Fruit fly (Drosophila melanogaster) whole organism, embryonic: ENCODE results near the gene CG42525.
A peak's percentile ranks its signal among the peaks of the same experiment; 100 is the strongest.

ENCODE experiments used
- Awh ChIP-seq: fragments of 200-800 bp; sonication (Bioruptor generic); IDR thresholded peaks from 2 replicates; pipeline ENCODE4, ENCODE4 v1.3.6; 2022; ENCODE audit warnings: missing biosample characterization, missing genetic modification characterization
- B-H2 ChIP-seq: fragments of 200-800 bp; sonication (Bioruptor generic); optimal IDR thresholded peaks from 2 replicates; lab custom pipeline; 2018; ENCODE audit warnings: missing biosample characterization, mild to moderate bottlenecking, missing genetic modification characterization
- CG10209 ChIP-seq: fragments of 200-800 bp; sonication (Bioruptor generic); optimal IDR thresholded peaks from 3 replicates; lab custom pipeline; 2017; ENCODE audit warnings: missing biosample characterization, mild to moderate bottlenecking, missing genetic modification characterization, missing genetic modification reagents
- CG10462 ChIP-seq: fragments of 200-800 bp; sonication (Bioruptor generic); optimal IDR thresholded peaks from 2 replicates; lab custom pipeline; 2016; ENCODE audit warnings: missing biosample characterization, missing genetic modification characterization
- CG10979 ChIP-seq: fragments of 200-800 bp; sonication (Bioruptor generic); optimal IDR thresholded peaks from 2 replicates; lab custom pipeline; 2018; ENCODE audit warnings: missing biosample characterization, mild to moderate bottlenecking, missing genetic modification characterization, moderate library complexity
- CG11456 ChIP-seq: fragments of 200-800 bp; sonication (Bioruptor generic); IDR thresholded peaks from 3 replicates; pipeline ENCODE4 v1.3.6; 2022; ENCODE audit warnings: missing biosample characterization, missing genetic modification characterization
- CG12071 ChIP-seq: fragments of 200-800 bp; sonication (Bioruptor generic); optimal IDR thresholded peaks from 3 replicates; lab custom pipeline; 2018; ENCODE audit warnings: missing biosample characterization, mild to moderate bottlenecking, missing genetic modification characterization
- CG1832 ChIP-seq: fragments of 200-800 bp; sonication (Bioruptor generic); optimal IDR thresholded peaks from 2 replicates; lab custom pipeline; 2017; ENCODE audit warnings: missing biosample characterization, mild to moderate bottlenecking, missing genetic modification characterization, inconsistent platforms
- CG18476 ChIP-seq: fragments of 200-800 bp; sonication (Bioruptor generic); optimal IDR thresholded peaks from 2 replicates; lab custom pipeline; 2016; ENCODE audit warnings: missing biosample characterization, mild to moderate bottlenecking, missing genetic modification characterization
- CG5245 ChIP-seq: fragments of 200-800 bp; sonication (Bioruptor generic); optimal IDR thresholded peaks from 3 replicates; lab custom pipeline; 2016; ENCODE audit warnings: missing biosample characterization, missing genetic modification characterization
- CG8478 ChIP-seq: fragments of >200 bp; optimal IDR thresholded peaks from 2 replicates; lab custom pipeline; 2018
- CG9797 ChIP-seq: fragments of 200-800 bp; sonication (Bioruptor generic); optimal IDR thresholded peaks from 3 replicates; lab custom pipeline; 2018; ENCODE audit warnings: missing biosample characterization, mild to moderate bottlenecking, missing genetic modification characterization
- CG9817 ChIP-seq: fragments of 200-800 bp; sonication (Bioruptor generic); optimal IDR thresholded peaks from 2 replicates; lab custom pipeline; 2018; ENCODE audit warnings: missing biosample characterization, mild to moderate bottlenecking, missing genetic modification characterization, moderate library complexity
- CrebB ChIP-seq: fragments of 200-800 bp; sonication (Bioruptor generic); optimal IDR thresholded peaks from 3 replicates; lab custom pipeline; 2018; ENCODE audit warnings: missing biosample characterization, mild to moderate bottlenecking, missing genetic modification characterization
- Dref ChIP-seq: fragments of 200-800 bp; sonication (Bioruptor generic); IDR thresholded peaks from 2 replicates; pipeline ENCODE4 v1.3.6; 2022; ENCODE audit warnings: missing biosample characterization, missing genetic modification characterization
- E2f2 ChIP-seq: fragments of 200-800 bp; sonication (Bioruptor generic); IDR thresholded peaks from 2 replicates; pipeline ENCODE4 v1.3.6; 2022; ENCODE audit warnings: missing biosample characterization, missing genetic modification characterization
- Elba2 ChIP-seq: fragments of 200-800 bp; sonication (Bioruptor generic); optimal IDR thresholded peaks from 3 replicates; lab custom pipeline; 2016; ENCODE audit warnings: missing biosample characterization, missing genetic modification characterization
- HLH3B ChIP-seq: fragments of 200-800 bp; sonication (Bioruptor generic); IDR thresholded peaks from 2 replicates; pipeline ENCODE4 v1.3.6; 2022; ENCODE audit warnings: missing biosample characterization, missing genetic modification characterization
- Hey ChIP-seq: fragments of 200-800 bp; sonication (Bioruptor generic); optimal IDR thresholded peaks from 3 replicates; lab custom pipeline; 2018; ENCODE audit warnings: missing biosample characterization, mild to moderate bottlenecking, missing genetic modification characterization
- Kr ChIP-seq: fragments of 200-800 bp; sonication (Bioruptor generic); optimal IDR thresholded peaks from 2 replicates; lab custom pipeline; 2017; ENCODE audit warnings: missing biosample characterization, mild to moderate bottlenecking, missing genetic modification characterization
- MBD-R2 ChIP-seq: fragments of 200-800 bp; sonication (Bioruptor generic); IDR thresholded peaks from 2 replicates; pipeline ENCODE4 v1.3.6; 2022; ENCODE audit warnings: missing biosample characterization, missing genetic modification characterization
- MTF-1 ChIP-seq: fragments of 200-800 bp; sonication (Bioruptor generic); optimal IDR thresholded peaks from 2 replicates; lab custom pipeline; 2018; ENCODE audit warnings: missing biosample characterization, mild to moderate bottlenecking, missing genetic modification characterization, borderline replicate concordance
- NFAT ChIP-seq: fragments of 200-800 bp; sonication (Bioruptor generic); IDR thresholded peaks from 2 replicates; pipeline ENCODE4 v1.3.6; 2022; ENCODE audit warnings: missing biosample characterization, missing genetic modification characterization
- NK7.1 ChIP-seq: fragments of 200-800 bp; sonication (Bioruptor generic); optimal IDR thresholded peaks from 3 replicates; lab custom pipeline; 2016; ENCODE audit warnings: missing biosample characterization, missing genetic modification characterization
- PHDP ChIP-seq: fragments of 200-800 bp; sonication (Bioruptor generic); optimal IDR thresholded peaks from 3 replicates; lab custom pipeline; 2018; ENCODE audit warnings: missing biosample characterization, mild to moderate bottlenecking, missing genetic modification characterization, moderate library complexity
- Pdp1 ChIP-seq, 2 experiments: fragments of 200-800 bp; sonication (Bioruptor generic); optimal IDR thresholded peaks; 3 replicates each; lab custom pipeline; 2016; ENCODE audit warnings: missing biosample characterization in 2 of 2, missing genetic modification characterization in 2 of 2, mild to moderate bottlenecking in 1 of 2, moderate library complexity in 1 of 2
- Scr ChIP-seq: fragments of 200-800 bp; sonication (Bioruptor generic); IDR thresholded peaks from 2 replicates; pipeline ENCODE4 v1.3.6; 2022; ENCODE audit warnings: missing biosample characterization, missing genetic modification characterization; ENCODE audit not compliant: partially characterized antibody
- ab ChIP-seq: fragments of 200-800 bp; sonication (Bioruptor generic); optimal IDR thresholded peaks from 2 replicates; lab custom pipeline; 2016; ENCODE audit warnings: missing biosample characterization, missing genetic modification characterization
- ash1 ChIP-seq: fragments of 200-800 bp; sonication (Bioruptor generic); optimal IDR thresholded peaks from 2 replicates; lab custom pipeline; 2018; ENCODE audit warnings: missing biosample characterization, mild to moderate bottlenecking, missing genetic modification characterization
- bcd ChIP-seq: fragments of 200-800 bp; sonication (Bioruptor generic); optimal IDR thresholded peaks from 2 replicates; lab custom pipeline; 2017; ENCODE audit warnings: missing biosample characterization, mild to moderate bottlenecking, missing genetic modification characterization
- br ChIP-seq: fragments of >200 bp; optimal IDR thresholded peaks from 2 replicates; lab custom pipeline; 2017
- caup ChIP-seq: fragments of 200-800 bp; sonication (Bioruptor generic); optimal IDR thresholded peaks from 3 replicates; lab custom pipeline; 2017; ENCODE audit warnings: missing biosample characterization, mild to moderate bottlenecking, missing genetic modification characterization, moderate library complexity; ENCODE audit not compliant: severe bottlenecking
- cwo ChIP-seq: fragments of 200-800 bp; sonication (Bioruptor generic); optimal IDR thresholded peaks from 3 replicates; lab custom pipeline; 2017; ENCODE audit warnings: missing biosample characterization, missing genetic modification characterization, mild to moderate bottlenecking, moderate library complexity, missing genetic modification reagents
- dan ChIP-seq: fragments of 200-800 bp; sonication (Bioruptor generic); IDR thresholded peaks from 2 replicates; pipeline ENCODE4 v1.3.6; 2022; ENCODE audit warnings: missing biosample characterization, missing genetic modification characterization
- eve ChIP-seq, 2 experiments: fragments of >200 bp; optimal IDR thresholded peaks; 2 replicates each; lab custom pipeline; 2017; ENCODE audit warnings: missing biosample characterization in 2 of 2, missing genetic modification characterization in 2 of 2
- lmd ChIP-seq: fragments of 200-800 bp; sonication (Bioruptor generic); IDR thresholded peaks from 2 replicates; pipeline ENCODE4 v1.3.6; 2022; ENCODE audit warnings: missing biosample characterization, missing genetic modification characterization
- lola ChIP-seq, 3 experiments: fragments of >200 bp in 2 of 3; fragments of 200-800 bp in 1 of 3; sonication (Bioruptor generic) in 1 of 3; optimal IDR thresholded peaks; 2 replicates each; lab custom pipeline; 2017 to 2019; ENCODE audit warnings: missing biosample characterization in 3 of 3, missing genetic modification characterization in 3 of 3, mild to moderate bottlenecking in 1 of 3, moderate library complexity in 1 of 3
- peb ChIP-seq: fragments of 200-800 bp; sonication (Bioruptor generic); IDR thresholded peaks from 2 replicates; pipeline ENCODE4 v1.3.6; 2022; ENCODE audit warnings: missing biosample characterization, missing genetic modification characterization
- prd ChIP-seq, 3 experiments: fragments of >200 bp in 2 of 3; fragments of 200-800 bp in 1 of 3; sonication (Bioruptor generic) in 1 of 3; optimal IDR thresholded peaks in 2 of 3; IDR thresholded peaks in 1 of 3; 2 replicates in 2 of 3; 3 replicates in 1 of 3; pipeline versions ENCODE4 v1.3.6 to Lab custom; 2017 to 2022; ENCODE audit warnings: missing biosample characterization in 1 of 3, missing genetic modification characterization in 1 of 3
- pros ChIP-seq: fragments of 200-800 bp; sonication (Bioruptor generic); optimal IDR thresholded peaks from 3 replicates; lab custom pipeline; 2019; ENCODE audit warnings: missing biosample characterization, mild to moderate bottlenecking, missing genetic modification characterization, moderate library complexity
- psq ChIP-seq: fragments of 200-800 bp; sonication (Bioruptor generic); optimal IDR thresholded peaks from 2 replicates; lab custom pipeline; 2017; ENCODE audit warnings: missing biosample characterization, missing genetic modification characterization
- ro ChIP-seq: fragments of 200-800 bp; sonication (Bioruptor generic); IDR thresholded peaks from 2 replicates; pipeline ENCODE4 v1.3.6; 2022; ENCODE audit warnings: missing biosample characterization, missing genetic modification characterization
- sens-2 ChIP-seq: fragments of 200-800 bp; sonication (Bioruptor generic); IDR thresholded peaks from 2 replicates; pipeline ENCODE4 v1.3.6; 2022; ENCODE audit warnings: missing biosample characterization, missing genetic modification characterization
- sna ChIP-seq: fragments of 200-800 bp; sonication (Bioruptor generic); IDR thresholded peaks from 2 replicates; pipeline ENCODE4 v1.3.6; 2022; ENCODE audit warnings: missing biosample characterization, missing genetic modification characterization; ENCODE audit not compliant: partially characterized antibody
- sob ChIP-seq: fragments of 200-800 bp; sonication (Bioruptor generic); IDR thresholded peaks from 2 replicates; pipeline ENCODE4 v1.3.6; 2022; ENCODE audit warnings: missing biosample characterization, missing genetic modification characterization
- sr ChIP-seq: fragments of 200-800 bp; sonication (Bioruptor generic); IDR thresholded peaks from 3 replicates; pipeline ENCODE4 v1.3.6; 2022; ENCODE audit warnings: missing biosample characterization, missing genetic modification characterization
- tgo ChIP-seq: fragments of 200-800 bp; sonication (Bioruptor generic); IDR thresholded peaks from 3 replicates; pipeline ENCODE4 v1.3.6; 2022; ENCODE audit warnings: missing biosample characterization, missing genetic modification characterization
- tx ChIP-seq: fragments of 200-800 bp; sonication (Bioruptor generic); optimal IDR thresholded peaks from 2 replicates; lab custom pipeline; 2016; ENCODE audit warnings: missing biosample characterization, missing genetic modification characterization
- vnd ChIP-seq: fragments of 200-800 bp; sonication (Bioruptor generic); IDR thresholded peaks from 3 replicates; pipeline ENCODE4 v1.3.6; 2022; ENCODE audit warnings: missing biosample characterization, missing genetic modification characterization; ENCODE audit not compliant: partially characterized antibody
- vvl ChIP-seq: fragments of 200-800 bp; sonication (Bioruptor generic); IDR thresholded peaks from 2 replicates; pipeline ENCODE4 v1.3.6; 2022; ENCODE audit warnings: missing biosample characterization, missing genetic modification characterization
- wdn ChIP-seq: fragments of 200-800 bp; sonication (Bioruptor generic); IDR thresholded peaks from 2 replicates; pipeline ENCODE4 v1.3.6; 2022; ENCODE audit warnings: missing biosample characterization, missing genetic modification characterization

The CG42525 gene

dm6 chr3L:3197464-3197863, 7.9 kb upstream of the CG42525 start, which contains the start of gene CG14966 (continued):
- TF ChIP-seq ro (no peak), wdn (GFP tag; lab: Robert Waterston, UW) (no peak), vvl (peak; percentile 40; the same call in 1 of the 2 replicates), CG10209 (no peak), sens-2 (no peak), Dref (GFP tag; lab: Robert Waterston, UW) (0 out of 2 replicates have a peak, but pooled peaks have one; percentile 36), dan (GFP tag; lab: Robert Waterston, UW) (no peak), pros (no peak), Hey (tag; lab: Kevin White, UChicago) (no peak), MTF-1 (GFP tag; lab: Kevin White, UChicago) (no peak), sr (GFP tag; lab: Robert Waterston, UW) (no peak), sna (GFP tag; lab: Robert Waterston, UW) (peak; percentile 94), CG9817 (tag; lab: Kevin White, UChicago) (peak; percentile 6), peb (GFP tag; lab: Robert Waterston, UW) (no peak), Kr (GFP tag; lab: Kevin White, UChicago) (no peak), prd (optimal IDR thresholded peaks at IDR 0.05; lab: Kevin White, UChicago) (no peak), prd (GFP tag; IDR thresholded peaks at IDR 0.05; lab: Robert Waterston, UW) (0 out of 3 replicates have a peak, but pooled peaks have one; percentile 8), CG10462 (GFP tag; lab: Kevin White, UChicago) (no peak), Scr (GFP tag; lab: Robert Waterston, UW) (peak; percentile 89), Pdp1 (GFP tag; optimal IDR thresholded peaks at IDR 0.05; lab: Kevin White, UChicago) (peak in 1 of 2 experiments; percentile 47), HLH3B (GFP tag; lab: Robert Waterston, UW) (no peak), ab (GFP tag; lab: Kevin White, UChicago) (no peak), br (lab: Kevin White, UChicago) (no peak), vnd (peak; percentile 75), CG10979 (tag; lab: Kevin White, UChicago) (peak; percentile 1), lola (GFP tag; optimal IDR thresholded peaks at IDR 0.05; lab: Kevin White, UChicago) (no peak), CG12071 (GFP tag; lab: Kevin White, UChicago) (no peak), CG5245 (GFP tag; lab: Kevin White, UChicago) (no peak), CG1832 (GFP tag; lab: Kevin White, UChicago) (no peak), caup (GFP tag; lab: Kevin White, UChicago) (no peak), NFAT (GFP tag; lab: Robert Waterston, UW) (no peak; the same call in 1 of the 2 replicates), tx (no peak), tgo (GFP tag; lab: Robert Waterston, UW) (no peak), ash1 (no peak), eve (GFP tag; optimal IDR thresholded peaks at IDR 0.05; lab: Kevin White, UChicago) (no peak), CrebB (tag; lab: Kevin White, UChicago) (no peak), Elba2 (GFP tag; lab: Kevin White, UChicago) (no peak), E2f2 (GFP tag; lab: Robert Waterston, UW) (peak; percentile 52; the same call in 1 of the 2 replicates), CG9797 (peak; percentile 35), NK7.1 (GFP tag; lab: Kevin White, UChicago) (no peak), lmd (GFP tag; lab: Robert Waterston, UW) (no peak), PHDP (peak; percentile 1), cwo (GFP tag; lab: Kevin White, UChicago) (no peak), bcd (no peak), MBD-R2 (GFP tag; lab: Robert Waterston, UW) (peak; percentile 97), CG11456 (no peak), sob (GFP tag; lab: Robert Waterston, UW) (0 out of 2 replicates have a peak, but pooled peaks have one; percentile 38), CG8478 (lab: Kevin White, UChicago) (no peak), Awh (GFP tag; lab: Robert Waterston, UW) (no peak), psq (GFP tag; lab: Kevin White, UChicago) (no peak), CG18476 (no peak), B-H2 (GFP tag; lab: Kevin White, UChicago) (peak; percentile 20)
